Worm (Caenorhabditis elegans): ENCODE results near the gene slrp-1.

Gene slrp-1

DNA sequence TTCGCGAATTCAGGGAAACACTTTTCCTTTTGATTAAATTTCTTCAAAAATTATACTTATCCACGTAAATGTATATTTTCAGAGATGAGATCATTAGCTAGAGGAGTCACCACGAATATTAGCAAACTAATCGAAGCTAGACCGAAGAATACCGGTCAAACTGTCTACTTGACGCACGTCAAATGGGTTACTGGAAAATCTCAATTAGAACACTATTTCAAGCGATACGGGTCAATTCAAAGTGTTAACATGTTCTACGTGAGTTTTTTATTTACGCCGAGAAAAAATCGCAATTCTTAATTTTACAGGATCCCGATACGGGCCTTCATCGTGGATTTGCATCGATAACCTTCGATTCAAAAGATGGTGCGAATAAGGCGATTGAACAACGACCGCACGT lies at the start of gene slrp-1:
Gene slrp-1 (plus strand): TSS at position 83 of the 400 bp plus-strand sequence.
- TF ChIP-seq klf-2 (GFP tag; conservative IDR thresholded peaks at IDR 0.05) = no peak

DNA sequence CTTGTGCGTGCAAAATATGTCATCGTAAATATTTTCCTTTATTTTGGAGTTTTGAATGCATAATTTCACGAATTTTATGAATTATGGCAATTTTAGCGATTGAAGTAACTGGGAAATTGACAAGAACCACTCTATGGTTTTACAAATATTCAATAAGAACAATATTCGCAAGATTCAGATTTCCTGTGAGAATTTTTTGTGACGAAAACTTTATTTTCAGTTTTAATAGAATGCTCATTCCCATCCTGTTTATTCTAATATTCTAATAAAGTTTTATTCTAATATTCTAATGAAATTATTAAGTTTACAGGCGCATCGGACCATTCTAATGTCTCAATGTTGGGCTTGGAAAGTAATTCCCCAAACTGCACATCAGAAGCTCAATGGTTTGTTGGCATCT lies 42.5 kb upstream of the slrp-1 start, which contains the start of gene R11G10.3:
Gene R11G10.3 (plus strand): TSS at position 301 of the 400 bp plus-strand sequence.
- TF ChIP-seq cog-1 (tag; optimal IDR thresholded peaks at IDR 0.05) = no peak
- TF ChIP-seq ztf-23 (GFP tag; IDR thresholded peaks at IDR 0.05) = no peak
- no peak for TF ChIP-seq flt-1 (GFP tag; IDR thresholded peaks at IDR 0.05)
- TF ChIP-seq T22C8.4 (GFP tag; IDR thresholded peaks at IDR 0.05) = no peak
- TF ChIP-seq ref-1 (GFP tag; conservative IDR thresholded peaks at IDR 0.05) = no peak
- no peak for TF ChIP-seq med-1 (GFP tag; optimal IDR thresholded peaks at IDR 0.05; ENCODE audit: insufficient read depth)
- no peak for TF ChIP-seq klf-2 (GFP tag; conservative IDR thresholded peaks at IDR 0.05)
- TF ChIP-seq tab-1 (GFP tag; IDR thresholded peaks at IDR 0.05) = no peak
- no peak for TF ChIP-seq ztf-29 (GFP tag; IDR thresholded peaks at IDR 0.05)

DNA sequence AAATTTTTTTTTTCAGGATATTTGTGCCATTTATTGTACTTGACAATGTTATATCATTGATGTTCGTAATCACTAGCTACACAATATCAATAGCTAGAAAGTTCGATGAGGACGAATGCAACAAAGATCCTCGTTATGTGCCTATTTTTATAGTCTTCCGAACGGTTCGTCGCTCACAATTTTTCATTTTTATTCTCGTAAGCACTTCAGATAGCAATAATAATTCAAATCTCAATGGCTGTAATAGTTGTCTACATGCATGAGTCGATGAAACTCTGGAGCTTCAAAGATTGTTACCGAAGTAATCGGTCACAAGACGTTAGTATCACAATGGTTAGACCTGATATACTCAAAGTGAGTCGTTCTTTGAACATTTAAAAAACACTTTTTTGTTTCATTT lies 36.5 kb upstream of the slrp-1 start:
- TF ChIP-seq klf-2 (GFP tag; conservative IDR thresholded peaks at IDR 0.05) (no peak), ref-1 (GFP tag; conservative IDR thresholded peaks at IDR 0.05) (no peak), ztf-23 (GFP tag; IDR thresholded peaks at IDR 0.05) (no peak), tab-1 (GFP tag; IDR thresholded peaks at IDR 0.05) (no peak), ztf-29 (GFP tag; IDR thresholded peaks at IDR 0.05) (no peak), cog-1 (tag; optimal IDR thresholded peaks at IDR 0.05) (no peak), T22C8.4 (GFP tag; IDR thresholded peaks at IDR 0.05) (no peak), flt-1 (GFP tag; IDR thresholded peaks at IDR 0.05) (no peak), med-1 (GFP tag; optimal IDR thresholded peaks at IDR 0.05; ENCODE audit: insufficient read depth) (no peak)

ce11 chrV:13530698-13531097 lies 35.0 kb upstream of the slrp-1 start, which contains the start of gene ttr-44:
Gene ttr-44, minus strand, starts transcription at chrV:13530744.
- TF ChIP-seq cog-1 (tag; optimal IDR thresholded peaks at IDR 0.05) = no peak
- no peak for TF ChIP-seq med-1 (GFP tag; optimal IDR thresholded peaks at IDR 0.05; ENCODE audit: insufficient read depth)
- TF ChIP-seq ztf-23 (GFP tag; IDR thresholded peaks at IDR 0.05) = no peak
- TF ChIP-seq klf-2 (GFP tag; conservative IDR thresholded peaks at IDR 0.05) = no peak
- TF ChIP-seq flt-1 (GFP tag; IDR thresholded peaks at IDR 0.05) = no peak
- TF ChIP-seq tab-1 (GFP tag; IDR thresholded peaks at IDR 0.05) = no peak
- TF ChIP-seq T22C8.4 (GFP tag; IDR thresholded peaks at IDR 0.05) = no peak
- TF ChIP-seq ztf-29 (GFP tag; IDR thresholded peaks at IDR 0.05) = no peak
- TF ChIP-seq ref-1 (GFP tag; conservative IDR thresholded peaks at IDR 0.05) = no peak

DNA sequence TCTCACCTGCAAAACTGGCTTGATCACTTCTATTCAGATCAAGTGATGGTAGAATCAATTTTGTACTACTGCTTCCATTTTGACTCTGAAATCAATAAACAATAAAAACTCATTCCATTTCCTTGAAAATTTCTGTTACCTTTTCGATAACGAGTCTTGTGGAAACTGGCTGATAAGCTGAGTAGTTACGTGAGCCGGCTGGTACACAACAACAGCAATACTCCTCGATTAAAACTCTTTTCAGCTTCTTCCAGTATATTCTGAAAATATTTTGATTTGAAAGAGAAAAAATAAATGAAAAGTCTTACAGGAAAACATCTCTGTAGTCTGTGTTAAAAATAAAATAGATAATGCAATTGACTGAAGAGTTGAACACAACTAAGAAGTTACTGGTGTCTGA lies 33.2 kb upstream of the slrp-1 start:
- TF ChIP-seq T22C8.4 (GFP tag; IDR thresholded peaks at IDR 0.05) (no peak), ztf-23 (GFP tag; IDR thresholded peaks at IDR 0.05) (no peak), ref-1 (GFP tag; conservative IDR thresholded peaks at IDR 0.05) (no peak), ztf-29 (GFP tag; IDR thresholded peaks at IDR 0.05) (no peak), cog-1 (tag; optimal IDR thresholded peaks at IDR 0.05) (no peak), med-1 (GFP tag; optimal IDR thresholded peaks at IDR 0.05; ENCODE audit: insufficient read depth) (no peak), flt-1 (GFP tag; IDR thresholded peaks at IDR 0.05) (no peak), klf-2 (GFP tag; conservative IDR thresholded peaks at IDR 0.05) (no peak), tab-1 (GFP tag; IDR thresholded peaks at IDR 0.05) (no peak)

ce11 chrV:13536058-13536579 lies 29.5 kb upstream of the slrp-1 start, which contains the start of gene frpr-5:
Gene frpr-5, minus strand, starts transcription at chrV:13536108.
- no peak for TF ChIP-seq flt-1 (GFP tag; IDR thresholded peaks at IDR 0.05)

DNA sequence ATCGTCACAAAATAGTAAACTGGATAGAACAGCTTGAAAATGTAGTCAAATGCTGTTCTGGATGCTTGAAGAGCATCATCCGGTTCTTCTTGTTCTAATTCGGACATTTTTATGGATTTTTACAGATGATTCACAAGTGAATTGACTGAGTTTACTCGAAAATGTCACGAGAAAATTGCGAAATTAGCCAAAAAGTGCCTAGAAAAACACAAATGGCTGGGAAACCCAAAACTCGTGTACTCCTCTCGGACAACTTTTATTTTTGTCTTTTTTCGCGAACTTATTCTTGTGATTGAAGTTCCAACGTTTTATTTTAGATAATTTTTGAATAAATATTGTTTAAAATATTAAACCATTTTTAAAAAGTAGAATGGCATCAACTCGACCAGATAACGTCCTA lies 14.1 kb upstream of the slrp-1 start, which contains the start of the genes C56A3.4 and C56A3.5:
Gene C56A3.4 (minus strand): TSS at position 154 of the 400 bp plus-strand sequence.
Gene C56A3.5 (plus strand): TSS at position 367 of the 400 bp plus-strand sequence.
- no peak for TF ChIP-seq klf-2 (GFP tag; conservative IDR thresholded peaks at IDR 0.05)
- no peak for TF ChIP-seq T22C8.4 (GFP tag; IDR thresholded peaks at IDR 0.05)
- no peak for TF ChIP-seq med-1 (GFP tag; optimal IDR thresholded peaks at IDR 0.05; ENCODE audit: insufficient read depth)
- no peak for TF ChIP-seq ztf-23 (GFP tag; IDR thresholded peaks at IDR 0.05)
- no peak for TF ChIP-seq tab-1 (GFP tag; IDR thresholded peaks at IDR 0.05)
- no peak for TF ChIP-seq ztf-29 (GFP tag; IDR thresholded peaks at IDR 0.05)
- TF ChIP-seq cog-1 (tag; optimal IDR thresholded peaks at IDR 0.05) = no peak
- no peak for TF ChIP-seq ref-1 (GFP tag; conservative IDR thresholded peaks at IDR 0.05)
- TF ChIP-seq flt-1 (GFP tag; IDR thresholded peaks at IDR 0.05) = no peak

ce11 chrV:13556297-13556696 lies 9.4 kb upstream of the slrp-1 start, which contains the start of gene C56A3.6:
Gene C56A3.6, minus strand, starts transcription at chrV:13556397.
- TF ChIP-seq med-1 (GFP tag; optimal IDR thresholded peaks at IDR 0.05; ENCODE audit: insufficient read depth) (no peak), klf-2 (GFP tag; conservative IDR thresholded peaks at IDR 0.05) (no peak), cog-1 (tag; optimal IDR thresholded peaks at IDR 0.05) (no peak), ztf-29 (GFP tag; IDR thresholded peaks at IDR 0.05) (no peak), ref-1 (GFP tag; conservative IDR thresholded peaks at IDR 0.05) (no peak)

- peak; percentile 56; the same call in 1 of the 2 replicates for TF ChIP-seq klf-2 (GFP tag; conservative IDR thresholded peaks at IDR 0.05)
- no peak for TF ChIP-seq ref-1 (GFP tag; conservative IDR thresholded peaks at IDR 0.05)
- TF ChIP-seq med-1 (GFP tag; optimal IDR thresholded peaks at IDR 0.05; ENCODE audit: insufficient read depth) = no peak
- TF ChIP-seq ztf-23 (GFP tag; IDR thresholded peaks at IDR 0.05) = peak; percentile 73
- TF ChIP-seq T22C8.4 (GFP tag; IDR thresholded peaks at IDR 0.05) = no peak
- TF ChIP-seq cog-1 (tag; optimal IDR thresholded peaks at IDR 0.05) = peak; percentile 3
- TF ChIP-seq flt-1 (GFP tag; IDR thresholded peaks at IDR 0.05) = peak; percentile 87
- TF ChIP-seq tab-1 (GFP tag; IDR thresholded peaks at IDR 0.05) = no peak
These were observed 8.9 kb upstream of the slrp-1 start, which contains the start of gene cav-2 for ce11 chrV:13556746-13557145. Gene cav-2, plus strand, starts transcription at chrV:13557104.

DNA sequence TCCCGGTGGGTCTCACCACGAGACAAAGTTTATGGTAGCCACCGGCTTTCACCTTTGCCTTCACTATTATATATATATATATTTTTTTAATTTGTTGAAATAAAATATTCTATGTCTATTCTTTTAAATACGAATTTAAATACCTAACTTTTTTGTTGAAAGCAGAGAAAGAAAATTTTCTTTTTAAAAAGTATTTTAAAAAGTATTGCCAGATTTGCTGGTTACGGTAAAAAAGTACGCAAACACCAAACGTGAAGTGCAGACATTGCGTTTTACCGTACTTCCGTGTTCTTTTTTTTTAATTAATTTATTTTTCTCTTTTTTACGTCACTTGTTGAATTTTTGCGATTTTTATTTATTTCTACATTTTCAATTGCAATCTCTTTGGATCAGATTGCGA lies 5.7 kb upstream of the slrp-1 start, which contains the start of gene C56A3.8:
Gene C56A3.8 (plus strand): TSS at position 301 of the 400 bp plus-strand sequence.
- TF ChIP-seq cog-1 (tag; optimal IDR thresholded peaks at IDR 0.05) (no peak), med-1 (GFP tag; optimal IDR thresholded peaks at IDR 0.05; ENCODE audit: insufficient read depth) (no peak)

Data from whole organism, midembryonic.